Fruit fly (Drosophila melanogaster) S2 (cell line): ENCODE data around the gene CG32086.

Experiments
- CG8478 ChIP-seq: fragments of >200 bp; optimal IDR thresholded peaks from 2 replicates; lab custom pipeline; 2018
- CTCF ChIP-seq, 2 experiments: fragments of >200 bp; optimal IDR thresholded peaks; 2 replicates each; lab custom pipeline; 2018

dm6 chr3L:11563972-11564533 is 19.8 kb downstream of the CG32086 start, which contains the start of the genes CG46412 and CG33267:
- TF ChIP-seq CG8478 (lab: Kevin White, UChicago) (no peak), CTCF (optimal IDR thresholded peaks at IDR 0.05; lab: Kevin White, UChicago) (no peak)
